Fruit fly (Drosophila melanogaster) whole organism, prepupa: ENCODE results near the gene nxf2.

Experiments used
- CG16779 ChIP-seq: fragments of 200-800 bp; sonication (Bioruptor generic); optimal IDR thresholded peaks from 3 replicates; lab custom pipeline; 2017; ENCODE audit warnings: missing biosample characterization, mild to moderate bottlenecking, missing genetic modification characterization
- CG32006 ChIP-seq: fragments of 200-800 bp; sonication (Bioruptor generic); optimal IDR thresholded peaks from 3 replicates; lab custom pipeline; 2017; ENCODE audit warnings: missing biosample characterization, mild to moderate bottlenecking, missing genetic modification characterization
- CG6792 ChIP-seq: fragments of 200-800 bp; sonication (Bioruptor generic); optimal IDR thresholded peaks from 3 replicates; lab custom pipeline; 2016; ENCODE audit warnings: missing biosample characterization, missing genetic modification characterization
- CG6854 ChIP-seq: fragments of 200-800 bp; sonication (Bioruptor generic); optimal IDR thresholded peaks from 2 replicates; lab custom pipeline; 2017; ENCODE audit warnings: missing biosample characterization, mild to moderate bottlenecking, missing genetic modification characterization
- CG8632 ChIP-seq: fragments of 200-800 bp; sonication (Bioruptor generic); optimal IDR thresholded peaks from 3 replicates; lab custom pipeline; 2016; ENCODE audit warnings: missing biosample characterization, missing genetic modification characterization
- Ets21C ChIP-seq: fragments of 200-800 bp; sonication (Bioruptor generic); optimal IDR thresholded peaks from 3 replicates; lab custom pipeline; 2016; ENCODE audit warnings: missing biosample characterization, missing genetic modification characterization
- Met ChIP-seq: fragments of 200-800 bp; sonication (Bioruptor generic); optimal IDR thresholded peaks from 3 replicates; lab custom pipeline; 2016; ENCODE audit warnings: missing biosample characterization, missing genetic modification characterization
- dac ChIP-seq: fragments of 200-800 bp; sonication (Bioruptor generic); optimal IDR thresholded peaks from 2 replicates; lab custom pipeline; 2017; ENCODE audit warnings: missing biosample characterization, mild to moderate bottlenecking, missing genetic modification characterization
- salr ChIP-seq, 2 experiments: fragments of 200-800 bp; sonication (Bioruptor generic); optimal IDR thresholded peaks; 3 replicates each; lab custom pipeline; 2016 to 2018; ENCODE audit warnings: missing biosample characterization in 2 of 2, missing genetic modification characterization in 2 of 2, mild to moderate bottlenecking in 1 of 2
- vri ChIP-seq: fragments of 200-800 bp; sonication (Bioruptor generic); optimal IDR thresholded peaks from 3 replicates; lab custom pipeline; 2016; ENCODE audit warnings: missing biosample characterization, mild to moderate bottlenecking, missing genetic modification characterization

DNA sequence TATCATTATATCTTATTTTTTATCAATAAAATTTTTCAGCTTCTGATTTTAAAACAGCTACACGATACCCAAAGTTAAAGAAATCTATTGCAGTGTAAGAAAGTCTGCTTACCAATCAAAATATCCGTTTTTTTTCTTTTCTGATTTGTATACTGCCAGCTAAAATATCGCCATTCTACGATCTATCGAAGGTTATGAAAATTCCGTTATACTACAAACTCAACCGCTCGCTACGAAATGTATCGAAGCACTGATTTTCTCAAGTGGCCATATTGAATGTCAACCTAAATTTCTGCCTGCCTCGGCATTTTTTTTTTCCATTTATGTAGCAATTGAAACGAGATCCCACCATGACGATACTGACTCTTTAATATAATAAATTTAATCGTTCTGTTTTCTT is at the start of gene nxf2:
- TF ChIP-seq CG6854 (GFP tag; lab: Kevin White, UChicago) (no peak), Met (GFP tag; lab: Kevin White, UChicago) (no peak), CG16779 (no peak), vri (no peak), CG8632 (no peak), salr (GFP tag; optimal IDR thresholded peaks at IDR 0.05; lab: Kevin White, UChicago) (no peak), Ets21C (GFP tag; lab: Kevin White, UChicago) (no peak), CG6792 (GFP tag; lab: Kevin White, UChicago) (no peak), dac (no peak), CG32006 (GFP tag; lab: Kevin White, UChicago) (no peak)
